Worm (Caenorhabditis elegans) whole organism, mixed stage, embryonic: ENCODE measurements around the gene mig-38.
A peak's percentile ranks its signal among the peaks of the same experiment; 100 is the strongest.

ENCODE experiments used
- M03D4.4 ChIP-seq: sonication (generic microtip); optimal IDR thresholded peaks from 2 replicates; lab custom pipeline; 2017; ENCODE audit warnings: mild to moderate bottlenecking, missing genetic modification characterization, missing compliant biosample characterization
- bed-3 ChIP-seq: fragments of 200-800 bp; sonication (Bioruptor generic); optimal IDR thresholded peaks from 3 replicates; lab custom pipeline; 2018; ENCODE audit warnings: mild to moderate bottlenecking, missing genetic modification characterization, moderate library complexity, missing compliant biosample characterization
- ceh-39 ChIP-seq: fragments of 150-350 bp; optimal IDR thresholded peaks from 2 replicates; lab custom pipeline; 2014; ENCODE audit warnings: missing biosample characterization, missing genetic modification characterization
- elt-1 ChIP-seq: sonication (generic microtip); optimal IDR thresholded peaks from 2 replicates; lab custom pipeline; 2017; ENCODE audit warnings: missing genetic modification characterization, mild to moderate bottlenecking, missing compliant biosample characterization, antibody characterized with exemption, moderate library complexity, borderline replicate concordance; ENCODE audit not compliant: insufficient read depth
- elt-3 ChIP-seq: fragments of 150-350 bp; optimal IDR thresholded peaks from 2 replicates; lab custom pipeline; 2014; ENCODE audit warnings: missing biosample characterization, missing genetic modification characterization
- nhr-12 ChIP-seq: fragments of 150-350 bp; optimal IDR thresholded peaks from 2 replicates; lab custom pipeline; 2014; ENCODE audit warnings: missing biosample characterization, missing genetic modification characterization
- nhr-237 ChIP-seq: fragments of 150-350 bp; optimal IDR thresholded peaks from 2 replicates; lab custom pipeline; 2014; ENCODE audit warnings: missing biosample characterization, missing genetic modification characterization
- pha-4 ChIP-seq: fragments of 150-350 bp; optimal IDR thresholded peaks from 2 replicates; lab custom pipeline; 2018; ENCODE audit warnings: missing biosample characterization, missing genetic modification reagents, missing genetic modification characterization
- sem-2 ChIP-seq: fragments of 200-800 bp; sonication (Bioruptor generic); optimal IDR thresholded peaks from 2 replicates; lab custom pipeline; 2018; ENCODE audit warnings: mild to moderate bottlenecking, missing genetic modification characterization, missing compliant biosample characterization
- snpc-4 ChIP-seq: fragments of 150-350 bp; optimal IDR thresholded peaks from 2 replicates; lab custom pipeline; 2014; ENCODE audit warnings: missing biosample characterization, missing genetic modification characterization
- sptf-1 ChIP-seq: sonication (generic microtip); optimal IDR thresholded peaks from 2 replicates; lab custom pipeline; 2017; ENCODE audit warnings: mild to moderate bottlenecking, missing genetic modification characterization, moderate library complexity, missing compliant biosample characterization
- unc-62 ChIP-seq: fragments of 150-350 bp; optimal IDR thresholded peaks from 2 replicates; lab custom pipeline; 2014; ENCODE audit warnings: missing biosample characterization, missing genetic modification reagents, missing genetic modification characterization
- zip-8 ChIP-seq: fragments of 150-350 bp; optimal IDR thresholded peaks from 2 replicates; lab custom pipeline; 2014; ENCODE audit warnings: missing biosample characterization, missing genetic modification characterization
- ztf-11 ChIP-seq: fragments of 150-350 bp; optimal IDR thresholded peaks from 2 replicates; lab custom pipeline; 2014; ENCODE audit warnings: missing biosample characterization, missing genetic modification characterization

DNA sequence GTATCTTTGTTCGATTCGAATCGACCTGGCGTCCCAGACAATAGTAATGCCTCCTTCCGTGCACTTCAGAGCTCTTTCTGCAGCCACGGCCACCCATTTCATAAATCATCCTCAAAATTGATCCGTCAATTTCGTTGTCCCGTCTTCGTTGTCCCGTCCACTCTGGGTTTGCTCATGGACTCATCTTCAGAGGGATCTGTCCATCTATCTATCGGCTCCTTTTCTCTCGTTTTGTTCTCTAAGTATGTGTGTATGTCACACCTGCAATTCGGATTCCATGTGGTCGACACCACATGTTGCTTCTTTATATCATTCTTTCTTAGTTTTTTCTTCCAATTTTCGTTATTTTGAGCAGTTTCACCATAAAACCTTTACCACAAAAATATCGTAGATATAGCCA lies 21.5 kb upstream of the mig-38 start:
- TF ChIP-seq M03D4.4: no peak
- TF ChIP-seq snpc-4 (tag; lab: Kevin White, UChicago): no peak
- no peak for TF ChIP-seq pha-4 (tag; lab: Kevin White, UChicago)
- TF ChIP-seq sem-2: no peak
- TF ChIP-seq ceh-39 (tag; lab: Kevin White, UChicago): no peak
- TF ChIP-seq nhr-237 (tag; lab: Kevin White, UChicago): no peak
- TF ChIP-seq bed-3 (GFP tag; lab: Kevin White, UChicago): no peak
- peak; percentile 74 for TF ChIP-seq unc-62
- no peak for TF ChIP-seq elt-3 (tag; lab: Kevin White, UChicago)
- TF ChIP-seq ztf-11 (tag; lab: Kevin White, UChicago): no peak
- TF ChIP-seq nhr-12 (tag; lab: Kevin White, UChicago): no peak
- no peak for TF ChIP-seq elt-1
- no peak for TF ChIP-seq zip-8 (tag; lab: Kevin White, UChicago)
- TF ChIP-seq sptf-1 (tag; lab: Kevin White, UChicago): no peak
